Worm (Caenorhabditis elegans) whole organism, L3 larva: ENCODE measurements around the gene F20D6.15.
A peak's percentile ranks its signal among the peaks of the same experiment; 100 is the strongest.

Experiments
- R02D3.7 ChIP-seq: fragments of 150-350 bp; optimal IDR thresholded peaks from 2 replicates; lab custom pipeline; 2014; ENCODE audit warnings: missing biosample characterization, missing genetic modification characterization
- ZK546.5 ChIP-seq: sonication (generic microtip); optimal IDR thresholded peaks from 2 replicates; lab custom pipeline; 2017; ENCODE audit warnings: missing biosample characterization, missing genetic modification characterization
- ama-1 ChIP-seq: fragments of 150-350 bp; optimal IDR thresholded peaks from 2 replicates; lab custom pipeline; 2018
- ceh-16 ChIP-seq: sonication (generic microtip); optimal IDR thresholded peaks from 2 replicates; lab custom pipeline; 2017; ENCODE audit warnings: missing biosample characterization, missing genetic modification characterization
- ceh-82 ChIP-seq: fragments of 150-350 bp; optimal IDR thresholded peaks from 2 replicates; lab custom pipeline; 2014; ENCODE audit warnings: missing biosample characterization, missing genetic modification characterization
- egl-27 ChIP-seq: sonication (generic microtip); optimal IDR thresholded peaks from 4 replicates; lab custom pipeline; 2017; ENCODE audit warnings: missing biosample characterization, missing genetic modification reagents, missing genetic modification characterization
- elt-2 ChIP-seq: sonication (generic microtip); optimal IDR thresholded peaks from 2 replicates; lab custom pipeline; 2016; ENCODE audit warnings: missing genetic modification reagents, mild to moderate bottlenecking, missing genetic modification characterization, missing compliant biosample characterization
- fkh-10 ChIP-seq: sonication (generic microtip); optimal IDR thresholded peaks from 2 replicates; lab custom pipeline; 2017; ENCODE audit warnings: missing biosample characterization, missing genetic modification reagents, missing genetic modification characterization
- fkh-2 ChIP-seq: fragments of 150-350 bp; optimal IDR thresholded peaks from 2 replicates; lab custom pipeline; 2014; ENCODE audit warnings: missing biosample characterization, missing genetic modification reagents, missing genetic modification characterization
- fos-1 ChIP-seq: fragments of 150-350 bp; optimal IDR thresholded peaks from 2 replicates; lab custom pipeline; 2014; ENCODE audit warnings: missing biosample characterization, missing genetic modification characterization
- hmg-11 ChIP-seq: sonication (generic microtip); optimal IDR thresholded peaks from 2 replicates; lab custom pipeline; 2016; ENCODE audit warnings: missing genetic modification characterization, missing compliant biosample characterization
- jun-1 ChIP-seq: fragments of 150-350 bp; optimal IDR thresholded peaks from 2 replicates; lab custom pipeline; 2014; ENCODE audit warnings: missing biosample characterization, missing genetic modification reagents, missing genetic modification characterization
- lin-15B ChIP-seq: fragments of 150-350 bp; optimal IDR thresholded peaks from 2 replicates; lab custom pipeline; 2014; ENCODE audit warnings: missing biosample characterization, missing genetic modification characterization
- lin-39 ChIP-seq: fragments of 150-350 bp; optimal IDR thresholded peaks from 2 replicates; lab custom pipeline; 2018; ENCODE audit warnings: missing biosample characterization, missing genetic modification reagents, missing genetic modification characterization
- lsy-12 ChIP-seq: sonication (generic microtip); optimal IDR thresholded peaks from 2 replicates; lab custom pipeline; 2016; ENCODE audit warnings: mild to moderate bottlenecking, missing genetic modification characterization, missing compliant biosample characterization
- mdl-1 ChIP-seq: fragments of 150-350 bp; optimal IDR thresholded peaks from 2 replicates; lab custom pipeline; 2014; ENCODE audit warnings: missing biosample characterization, missing genetic modification characterization
- mml-1 ChIP-seq: fragments of 150-350 bp; sonication (generic microtip); optimal IDR thresholded peaks from 3 replicates; lab custom pipeline; 2014; ENCODE audit warnings: missing biosample characterization, missing genetic modification characterization
- nfya-1 ChIP-seq: sonication (generic microtip); optimal IDR thresholded peaks from 2 replicates; lab custom pipeline; 2017; ENCODE audit warnings: missing genetic modification characterization, mild to moderate bottlenecking, missing compliant biosample characterization, antibody characterized with exemption, moderate library complexity; ENCODE audit not compliant: insufficient read depth
- nhr-11 ChIP-seq: fragments of 150-350 bp; optimal IDR thresholded peaks from 2 replicates; lab custom pipeline; 2014; ENCODE audit warnings: missing biosample characterization, missing genetic modification characterization
- nhr-23 ChIP-seq: fragments of 150-350 bp; optimal IDR thresholded peaks from 2 replicates; lab custom pipeline; 2014; ENCODE audit warnings: missing biosample characterization, missing genetic modification reagents, missing genetic modification characterization
- nhr-25 ChIP-seq: sonication (generic microtip); optimal IDR thresholded peaks from 2 replicates; lab custom pipeline; 2017; ENCODE audit warnings: missing biosample characterization, missing genetic modification characterization
- nhr-28 ChIP-seq: fragments of 150-350 bp; optimal IDR thresholded peaks from 2 replicates; lab custom pipeline; 2014; ENCODE audit warnings: missing biosample characterization, missing genetic modification characterization
- nhr-67 ChIP-seq: fragments of 150-350 bp; optimal IDR thresholded peaks from 2 replicates; lab custom pipeline; 2014; ENCODE audit warnings: missing biosample characterization, missing genetic modification characterization
- nhr-76 ChIP-seq: fragments of 150-350 bp; sonication (generic microtip); optimal IDR thresholded peaks from 5 replicates; lab custom pipeline; 2014; ENCODE audit warnings: missing biosample characterization, missing genetic modification characterization
- pha-4 ChIP-seq: fragments of 150-350 bp; optimal IDR thresholded peaks from 2 replicates; lab custom pipeline; 2014; ENCODE audit warnings: missing biosample characterization, missing genetic modification reagents, missing genetic modification characterization
- snpc-4 ChIP-seq: fragments of 150-350 bp; optimal IDR thresholded peaks from 2 replicates; lab custom pipeline; 2014; ENCODE audit warnings: missing biosample characterization, missing genetic modification characterization
- tbx-2 ChIP-seq: sonication (generic microtip); optimal IDR thresholded peaks from 2 replicates; lab custom pipeline; 2016; ENCODE audit warnings: mild to moderate bottlenecking, missing genetic modification characterization, missing compliant biosample characterization
- unc-39 ChIP-seq: sonication (generic microtip); optimal IDR thresholded peaks from 4 replicates; lab custom pipeline; 2017; ENCODE audit warnings: missing biosample characterization, missing genetic modification characterization
- unc-62 ChIP-seq: fragments of 150-350 bp; sonication (generic microtip); optimal IDR thresholded peaks from 4 replicates; lab custom pipeline; 2014; ENCODE audit warnings: missing biosample characterization, missing genetic modification reagents, missing genetic modification characterization
- zag-1 ChIP-seq: fragments of 150-350 bp; optimal IDR thresholded peaks from 2 replicates; lab custom pipeline; 2014; ENCODE audit warnings: missing biosample characterization, missing genetic modification characterization
- ztf-4 ChIP-seq: fragments of 150-350 bp; optimal IDR thresholded peaks from 2 replicates; lab custom pipeline; 2014; ENCODE audit warnings: missing biosample characterization, missing genetic modification characterization

Gene F20D6.15

ce11 chrV:8190430-8190829, 2.2 kb upstream of the F20D6.15 start, which contains the start of gene F20D6.1:
Gene F20D6.1, plus strand, starts transcription at chrV:8190730.
- TF ChIP-seq fos-1 (no peak), nhr-11 (tag; lab: Kevin White, UChicago) (no peak), ZK546.5 (tag; lab: Kevin White, UChicago) (no peak), lin-39 (tag; lab: Kevin White, UChicago) (no peak), fkh-10 (GFP tag; lab: Kevin White, UChicago) (no peak)

- no peak for TF ChIP-seq fkh-10 (GFP tag; lab: Kevin White, UChicago)
- TF ChIP-seq snpc-4 (tag; lab: Kevin White, UChicago) = no peak
- no peak for TF ChIP-seq R02D3.7
- no peak for TF ChIP-seq ztf-4 (tag; lab: Kevin White, UChicago)
- TF ChIP-seq tbx-2 (tag; lab: Kevin White, UChicago) = no peak
- TF ChIP-seq ama-1 (lab: Kevin White, UChicago) = no peak
- TF ChIP-seq elt-2 (tag; lab: Kevin White, UChicago) = no peak
- no peak for TF ChIP-seq unc-39 (tag; lab: Kevin White, UChicago)
- TF ChIP-seq unc-62 (GFP tag; lab: Kevin White, UChicago) = no peak
- no peak for TF ChIP-seq fos-1
- no peak for TF ChIP-seq nhr-28 (tag; lab: Kevin White, UChicago)
- no peak for TF ChIP-seq ceh-82 (tag; lab: Kevin White, UChicago)
- no peak for TF ChIP-seq nhr-23
- no peak for TF ChIP-seq lin-15B (tag; lab: Kevin White, UChicago)
- TF ChIP-seq lsy-12 (tag; lab: Kevin White, UChicago) = no peak
- TF ChIP-seq nhr-25 (tag; lab: Kevin White, UChicago) = no peak
- TF ChIP-seq ZK546.5 (tag; lab: Kevin White, UChicago) = no peak
- no peak for TF ChIP-seq ceh-16
- no peak for TF ChIP-seq mml-1
- TF ChIP-seq pha-4 (tag; lab: Kevin White, UChicago) = no peak
Observed at ce11 chrV:8190016-8190415, 1.7 kb upstream of the F20D6.15 start, which contains the start of gene F20D6.12. Gene F20D6.12, minus strand, starts transcription at chrV:8190116.

ce11 chrV:8185737-8186136, 2.5 kb downstream of the F20D6.15 start, which contains the start of gene F20D6.2:
Gene F20D6.2, plus strand, starts transcription at chrV:8186037.
- TF ChIP-seq ZK546.5 (tag; lab: Kevin White, UChicago) = no peak
- no peak for TF ChIP-seq mdl-1 (tag; lab: Kevin White, UChicago)
- no peak for TF ChIP-seq nhr-28 (tag; lab: Kevin White, UChicago)

ce11 chrV:8183384-8183783, 4.9 kb downstream of the F20D6.15 start, which contains the start of gene srp-8:
Gene srp-8, plus strand, starts transcription at chrV:8183684.
- no peak for TF ChIP-seq hmg-11 (tag; lab: Kevin White, UChicago)
- no peak for TF ChIP-seq fkh-2 (tag; lab: Kevin White, UChicago)
- no peak for TF ChIP-seq egl-27 (tag; lab: Kevin White, UChicago)
- no peak for TF ChIP-seq zag-1 (tag; lab: Kevin White, UChicago)
- no peak for TF ChIP-seq ZK546.5 (tag; lab: Kevin White, UChicago)
- no peak for TF ChIP-seq unc-39 (tag; lab: Kevin White, UChicago)
- TF ChIP-seq nhr-76 (tag; lab: Kevin White, UChicago) = no peak
- TF ChIP-seq unc-62 (GFP tag; lab: Kevin White, UChicago) = no peak
- TF ChIP-seq, all 47 proteins: peak for 0

- peak; percentile 16 for TF ChIP-seq hmg-11 (tag; lab: Kevin White, UChicago)
- TF ChIP-seq nfya-1 (tag; lab: Kevin White, UChicago) = peak; percentile 41
- peak; percentile 21 for TF ChIP-seq elt-2 (tag; lab: Kevin White, UChicago)
- no peak for TF ChIP-seq jun-1 (tag; lab: Kevin White, UChicago)
- peak; percentile 38 for TF ChIP-seq nhr-23
- TF ChIP-seq ama-1 (lab: Kevin White, UChicago) = no peak
- TF ChIP-seq ZK546.5 (tag; lab: Kevin White, UChicago) = no peak
- no peak for TF ChIP-seq nhr-67 (tag; lab: Kevin White, UChicago)
- peak; percentile 81 for TF ChIP-seq pha-4 (tag; lab: Kevin White, UChicago)
Observed at ce11 chrV:8178914-8179542, 9.2 kb downstream of the F20D6.15 start, which contains the start of gene srp-7. Gene srp-7, plus strand, starts transcription at chrV:8179126.
